Fruit fly (Drosophila melanogaster): Measurements from ENCODE around the gene Hus1-like.

The Hus1-like gene

DNA sequence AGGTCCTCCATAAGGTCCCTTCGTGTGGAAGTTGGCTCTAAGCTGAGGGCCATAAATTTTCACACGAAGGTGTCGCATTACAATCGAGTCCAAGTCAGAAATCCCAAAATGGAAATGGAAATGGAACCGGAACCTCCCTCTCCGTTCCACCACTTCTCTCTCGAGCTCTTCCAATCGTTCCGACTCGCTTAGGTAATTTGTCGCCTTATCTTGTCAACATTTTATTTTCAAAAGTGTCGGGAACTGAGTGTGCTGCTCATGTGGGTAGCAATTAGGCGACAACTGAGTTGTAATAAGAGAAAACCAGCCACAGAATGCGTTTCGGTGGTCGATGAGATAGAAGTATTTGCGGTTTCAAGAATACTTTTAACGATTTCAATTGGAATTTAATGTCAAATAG is 28.9 kb upstream of the Hus1-like start:
- TF ChIP-seq CG5204 (GFP tag; optimal IDR thresholded peaks at IDR 0.05) (no peak), Mnt (GFP tag; optimal IDR thresholded peaks at IDR 0.05) (no peak), cnc (optimal IDR thresholded peaks at IDR 0.05) (no peak), tj (GFP tag; optimal IDR thresholded peaks at IDR 0.05) (no peak), bab1 (GFP tag; optimal IDR thresholded peaks at IDR 0.05) (no peak), CG14711 (tag; optimal IDR thresholded peaks at IDR 0.05) (no peak), Crg-1 (GFP tag; optimal IDR thresholded peaks at IDR 0.05) (no peak), pad (GFP tag; optimal IDR thresholded peaks at IDR 0.05) (no peak), CG33017 (tag; optimal IDR thresholded peaks at IDR 0.05) (no peak), Clk (GFP tag; optimal IDR thresholded peaks at IDR 0.05) (no peak), CG1620 (GFP tag; optimal IDR thresholded peaks at IDR 0.05) (no peak), toe (GFP tag; optimal IDR thresholded peaks at IDR 0.05) (no peak), ovo (GFP tag; optimal IDR thresholded peaks at IDR 0.05) (no peak), cic (GFP tag; optimal IDR thresholded peaks at IDR 0.05) (no peak)

DNA sequence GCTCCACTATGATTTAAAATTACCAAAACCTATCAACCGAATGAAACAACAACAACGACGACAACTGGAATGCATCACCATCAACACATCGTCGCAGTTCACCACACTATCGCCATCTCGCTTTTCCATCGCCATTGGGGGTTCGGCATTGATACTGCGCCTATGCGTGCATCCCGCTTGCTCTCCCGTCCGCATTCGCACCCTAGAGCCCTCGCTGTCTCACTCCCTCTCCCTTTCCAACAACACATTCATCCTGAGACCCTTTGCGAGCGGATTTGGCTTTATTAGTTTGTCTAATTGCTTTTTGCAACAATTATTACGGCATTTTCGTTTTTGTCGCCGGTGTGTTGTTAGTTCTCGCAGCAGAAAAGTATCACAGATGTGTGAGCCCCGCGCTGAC is 23.4 kb upstream of the Hus1-like start:
- no peak for TF ChIP-seq cnc (optimal IDR thresholded peaks at IDR 0.05)
- no peak for TF ChIP-seq cic (GFP tag; optimal IDR thresholded peaks at IDR 0.05)
- no peak for TF ChIP-seq tj (GFP tag; optimal IDR thresholded peaks at IDR 0.05)
- no peak for TF ChIP-seq kay (GFP tag; ENCODE audit: borderline replicate concordance)
- TF ChIP-seq Crg-1 (GFP tag; optimal IDR thresholded peaks at IDR 0.05) = no peak
- TF ChIP-seq ovo (GFP tag; optimal IDR thresholded peaks at IDR 0.05) = no peak
- TF ChIP-seq toe (GFP tag; optimal IDR thresholded peaks at IDR 0.05) = no peak
- TF ChIP-seq CG11617 (GFP tag; optimal IDR thresholded peaks at IDR 0.05) = no peak
- TF ChIP-seq CG7101 (tag; optimal IDR thresholded peaks at IDR 0.05) = no peak
- no peak for TF ChIP-seq CG7045 (GFP tag; optimal IDR thresholded peaks at IDR 0.05)

DNA sequence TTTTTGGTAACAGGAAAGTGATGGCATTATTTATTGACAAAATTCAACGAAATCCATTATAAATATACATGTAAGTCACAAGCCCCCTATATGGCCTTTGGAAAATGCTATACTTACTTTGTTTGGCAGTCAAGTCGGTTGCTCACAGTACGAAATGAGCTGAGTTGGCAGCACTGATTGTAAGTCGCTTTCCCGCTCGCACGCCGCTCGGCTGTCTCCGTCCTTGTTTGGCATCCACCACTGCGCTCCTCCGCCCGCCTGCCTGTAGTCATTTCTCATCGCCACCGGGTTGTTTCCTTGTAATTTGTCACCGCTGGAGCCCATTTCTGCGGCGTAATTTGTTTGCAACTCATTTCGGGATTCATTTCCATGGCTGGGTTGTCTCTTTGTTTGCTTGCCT is 21.7 kb upstream of the Hus1-like start:
- TF ChIP-seq CG7045 (GFP tag; optimal IDR thresholded peaks at IDR 0.05) = no peak
- no peak for TF ChIP-seq Crg-1 (GFP tag; optimal IDR thresholded peaks at IDR 0.05)
- no peak for TF ChIP-seq tj (GFP tag; optimal IDR thresholded peaks at IDR 0.05)

DNA sequence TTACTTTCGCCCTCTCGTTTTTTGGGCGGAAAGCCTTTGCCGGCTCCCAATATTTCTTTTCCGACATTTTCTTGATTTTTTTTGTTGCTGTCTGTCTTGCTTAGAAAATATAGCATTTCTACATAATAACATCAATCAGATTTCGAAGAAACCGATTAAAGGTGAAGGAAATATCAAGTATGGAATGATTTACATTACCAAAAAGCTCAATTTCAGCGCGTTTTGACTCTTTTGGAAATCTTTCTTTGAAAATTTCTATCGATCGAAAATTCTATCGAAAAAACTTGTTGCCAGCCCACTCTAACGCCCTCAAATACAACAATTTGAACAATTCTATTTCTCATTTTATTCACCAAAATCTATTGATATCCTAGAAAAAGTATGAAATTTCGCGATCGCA is 19.3 kb upstream of the Hus1-like start, which contains the start of gene CG14659:
Gene CG14659 (minus strand): TSS at position 101 of the 400 bp plus-strand sequence.
- TF ChIP-seq cic (GFP tag; optimal IDR thresholded peaks at IDR 0.05) (no peak), Crg-1 (GFP tag; optimal IDR thresholded peaks at IDR 0.05) (no peak), CG5204 (GFP tag; optimal IDR thresholded peaks at IDR 0.05) (no peak), kay (GFP tag; ENCODE audit: borderline replicate concordance) (no peak)

DNA sequence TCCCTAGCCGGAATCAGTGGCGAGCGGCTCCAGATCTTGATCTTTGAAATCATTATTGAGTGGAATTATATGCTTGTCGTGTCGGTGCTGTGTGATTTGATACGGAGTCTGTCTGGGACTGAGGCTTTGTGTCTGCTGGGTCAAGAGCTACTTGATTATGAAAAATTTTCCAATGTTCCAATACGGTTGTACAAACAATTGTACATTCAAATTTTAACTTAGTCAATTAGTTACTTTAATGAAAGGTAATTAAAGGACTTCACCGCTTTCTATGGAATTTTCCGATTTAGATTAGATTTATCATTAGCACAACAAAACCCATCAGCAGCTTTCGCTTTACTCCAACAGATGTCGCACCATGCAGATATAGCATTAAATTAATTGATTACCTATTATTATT is 18.5 kb upstream of the Hus1-like start, which contains the start of gene CG14658:
Gene CG14658 (minus strand): TSS at position 101 of the 400 bp plus-strand sequence.
- TF ChIP-seq CG1620 (GFP tag; optimal IDR thresholded peaks at IDR 0.05) (no peak), CG12768 (GFP tag; optimal IDR thresholded peaks at IDR 0.05) (no peak), toe (GFP tag; optimal IDR thresholded peaks at IDR 0.05) (no peak), ovo (GFP tag; optimal IDR thresholded peaks at IDR 0.05) (no peak), Clk (GFP tag; optimal IDR thresholded peaks at IDR 0.05) (no peak), CG14711 (tag; optimal IDR thresholded peaks at IDR 0.05) (no peak), kay (GFP tag; ENCODE audit: borderline replicate concordance) (no peak), CG7045 (GFP tag; optimal IDR thresholded peaks at IDR 0.05) (no peak), Hr96 (GFP tag; optimal IDR thresholded peaks at IDR 0.05) (no peak), Mnt (GFP tag; optimal IDR thresholded peaks at IDR 0.05) (no peak)

DNA sequence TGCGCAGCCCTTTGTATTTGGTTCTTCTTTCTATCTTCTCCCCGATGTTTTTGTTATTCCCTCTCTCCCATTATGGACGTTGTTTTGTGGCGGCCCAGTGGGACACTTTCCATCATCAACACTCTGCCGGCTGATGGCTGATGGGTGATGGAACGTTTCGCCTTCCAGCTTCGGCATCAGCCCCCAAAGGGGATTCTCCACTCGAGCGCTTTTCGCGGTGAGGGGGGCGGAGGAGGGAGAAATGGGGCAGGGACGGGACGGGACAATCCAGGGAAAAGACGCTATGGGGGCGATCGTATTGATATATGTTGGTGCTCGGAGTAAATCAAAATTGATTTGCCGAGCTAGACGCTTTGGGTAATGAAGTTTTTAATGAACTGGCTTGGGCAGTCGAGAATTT is 13.3 kb upstream of the Hus1-like start:
- no peak for TF ChIP-seq tj (GFP tag; optimal IDR thresholded peaks at IDR 0.05)
- TF ChIP-seq CG7101 (tag; optimal IDR thresholded peaks at IDR 0.05) = no peak
- no peak for TF ChIP-seq CG1620 (GFP tag; optimal IDR thresholded peaks at IDR 0.05)
- no peak for TF ChIP-seq bab1 (GFP tag; optimal IDR thresholded peaks at IDR 0.05)
- no peak for TF ChIP-seq ovo (GFP tag; optimal IDR thresholded peaks at IDR 0.05)
- TF ChIP-seq CG11617 (GFP tag; optimal IDR thresholded peaks at IDR 0.05) = no peak
- TF ChIP-seq Mnt (GFP tag; optimal IDR thresholded peaks at IDR 0.05) = no peak
- TF ChIP-seq Crg-1 (GFP tag; optimal IDR thresholded peaks at IDR 0.05) = no peak
- no peak for TF ChIP-seq cic (GFP tag; optimal IDR thresholded peaks at IDR 0.05)
- no peak for TF ChIP-seq cnc (optimal IDR thresholded peaks at IDR 0.05)
- no peak for TF ChIP-seq CG33017 (tag; optimal IDR thresholded peaks at IDR 0.05)
- no peak for TF ChIP-seq CG14711 (tag; optimal IDR thresholded peaks at IDR 0.05)
- TF ChIP-seq kay (GFP tag; ENCODE audit: borderline replicate concordance) = no peak
- no peak for TF ChIP-seq pad (GFP tag; optimal IDR thresholded peaks at IDR 0.05)
- TF ChIP-seq CG5204 (GFP tag; optimal IDR thresholded peaks at IDR 0.05) = no peak
- no peak for TF ChIP-seq Hr96 (GFP tag; optimal IDR thresholded peaks at IDR 0.05)
- TF ChIP-seq CG7045 (GFP tag; optimal IDR thresholded peaks at IDR 0.05) = no peak
- no peak for TF ChIP-seq toe (GFP tag; optimal IDR thresholded peaks at IDR 0.05)
- no peak for TF ChIP-seq CG12768 (GFP tag; optimal IDR thresholded peaks at IDR 0.05)
- no peak for TF ChIP-seq Clk (GFP tag; optimal IDR thresholded peaks at IDR 0.05)

DNA sequence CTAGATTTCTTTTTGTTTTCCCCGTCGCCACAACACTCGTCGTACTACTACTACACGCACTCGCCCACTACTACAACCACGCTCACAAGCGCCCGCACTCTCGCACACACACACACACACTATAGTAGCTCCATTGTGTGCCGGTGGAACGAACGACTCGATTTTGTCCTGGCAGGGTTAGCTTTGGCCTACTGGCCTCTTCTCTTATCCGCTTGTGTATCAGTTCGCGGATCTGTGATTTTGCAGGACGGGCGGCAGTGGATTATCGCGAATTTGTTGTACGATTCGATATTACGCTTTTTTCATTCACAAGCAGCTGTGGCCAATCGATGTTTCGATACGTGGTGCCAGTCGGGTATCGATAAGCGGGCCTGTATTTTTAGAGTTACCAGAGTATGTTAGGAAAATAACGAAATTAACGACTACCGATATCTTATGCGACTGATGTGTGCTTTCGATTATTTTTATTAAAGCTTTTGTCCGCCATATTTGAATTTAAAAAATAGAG is 9.3 kb upstream of the Hus1-like start, which contains the start of gene CG14657:
Gene CG14657 (minus strand): TSS at position 335 of the 508 bp plus-strand sequence.
- TF ChIP-seq cnc (optimal IDR thresholded peaks at IDR 0.05) (no peak), Mnt (GFP tag; optimal IDR thresholded peaks at IDR 0.05) (peak; percentile 62), Hr96 (GFP tag; optimal IDR thresholded peaks at IDR 0.05) (no peak), bab1 (GFP tag; optimal IDR thresholded peaks at IDR 0.05) (peak; percentile 66), pad (GFP tag; optimal IDR thresholded peaks at IDR 0.05) (peak; percentile 63), tj (GFP tag; optimal IDR thresholded peaks at IDR 0.05) (peak; percentile 15), cic (GFP tag; optimal IDR thresholded peaks at IDR 0.05) (peak; percentile 100)

Measured in whole organism, adult.